Fruit fly (Drosophila melanogaster): ENCODE measurements around the gene Mps1.

The Mps1 gene

DNA sequence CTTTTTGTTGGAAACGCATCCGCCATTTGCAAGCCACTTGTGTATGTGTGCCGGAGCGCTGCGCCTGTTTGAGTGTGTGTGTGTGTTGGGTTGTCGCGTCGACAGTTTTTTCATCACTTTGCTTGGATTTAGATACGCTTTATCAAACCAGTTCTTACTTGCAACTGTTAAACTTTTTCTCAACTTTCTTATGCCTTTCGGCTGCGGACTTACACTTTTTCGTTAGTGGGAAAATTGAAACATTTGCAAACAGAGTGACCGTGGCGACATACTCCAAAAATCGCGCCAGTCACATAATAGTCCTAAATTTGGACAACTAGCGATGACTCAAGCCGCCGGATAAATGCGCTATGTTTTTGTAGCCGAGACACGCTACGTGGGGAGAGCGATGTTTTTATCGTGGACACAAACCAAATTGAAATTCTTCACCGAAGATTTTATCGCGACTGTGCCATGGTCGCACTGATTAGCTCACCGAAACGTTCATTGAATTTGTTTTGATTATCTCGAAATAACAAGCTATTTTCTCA, 11.2 kb downstream of the Mps1 start, which contains the start of the genes alt and CG7655 (continued):
- TF ChIP-seq sc (optimal IDR thresholded peaks at IDR 0.05) (no peak), sc (GFP tag; optimal IDR thresholded peaks at IDR 0.05) (no peak), Xrp1 (GFP tag; IDR thresholded peaks at IDR 0.05) (no peak), Dad (GFP tag; optimal IDR thresholded peaks at IDR 0.05) (peak; percentile 31), Atf3 (GFP tag; optimal IDR thresholded peaks at IDR 0.05) (peak; percentile 88), CG2116 (GFP tag; optimal IDR thresholded peaks at IDR 0.05) (peak; percentile 66), bigmax (GFP tag; optimal IDR thresholded peaks at IDR 0.05) (no peak), C15 (GFP tag; IDR thresholded peaks at IDR 0.05) (no peak), Atf-2 (GFP tag; optimal IDR thresholded peaks at IDR 0.05) (no peak), Sox100B (GFP tag; optimal IDR thresholded peaks at IDR 0.05) (no peak), CG4282 (GFP tag; optimal IDR thresholded peaks at IDR 0.05) (peak; percentile 25), HLH4C (GFP tag; IDR thresholded peaks at IDR 0.05; ENCODE audit: partially characterized antibody) (no peak), chm (GFP tag; IDR thresholded peaks at IDR 0.05) (no peak), CG9817 (tag; optimal IDR thresholded peaks at IDR 0.05) (no peak), Ptx1 (GFP tag; IDR thresholded peaks at IDR 0.05) (no peak), Max (GFP tag; optimal IDR thresholded peaks at IDR 0.05) (no peak), CG4404 (GFP tag; IDR thresholded peaks at IDR 0.05) (no peak), schlank (tag; optimal IDR thresholded peaks at IDR 0.05) (no peak), CG18476 (GFP tag; optimal IDR thresholded peaks at IDR 0.05) (no peak), kni (GFP tag; optimal IDR thresholded peaks at IDR 0.05) (no peak), nau (GFP tag; optimal IDR thresholded peaks at IDR 0.05) (no peak), amos (GFP tag; IDR thresholded peaks at IDR 0.05; ENCODE audit: partially characterized antibody) (no peak), CG12659 (GFP tag; optimal IDR thresholded peaks at IDR 0.05) (peak; percentile 88), Usf (GFP tag; optimal IDR thresholded peaks at IDR 0.05) (no peak), dmrt11E (tag; optimal IDR thresholded peaks at IDR 0.05) (no peak), CG14965 (GFP tag; optimal IDR thresholded peaks at IDR 0.05; ENCODE audit: borderline replicate concordance) (no peak), Doc3 (GFP tag; IDR thresholded peaks at IDR 0.05; ENCODE audit: partially characterized antibody) (no peak), vvl (GFP tag; IDR thresholded peaks at IDR 0.05) (no peak), CG8765 (GFP tag; IDR thresholded peaks at IDR 0.05) (no peak), Hr3 (GFP tag; optimal IDR thresholded peaks at IDR 0.05) (no peak), CG31365 (tag; optimal IDR thresholded peaks at IDR 0.05) (no peak), CG9609 (GFP tag; optimal IDR thresholded peaks at IDR 0.05) (peak; percentile 24), kah (GFP tag; optimal IDR thresholded peaks at IDR 0.05) (no peak), CG8281 (tag; optimal IDR thresholded peaks at IDR 0.05) (no peak), grau (tag; optimal IDR thresholded peaks at IDR 0.05) (peak; percentile 29), CG13424 (tag; optimal IDR thresholded peaks at IDR 0.05) (peak; percentile 45), CG3407 (GFP tag; optimal IDR thresholded peaks at IDR 0.05) (no peak), CG6854 (GFP tag; optimal IDR thresholded peaks at IDR 0.05) (no peak), CG1529 (GFP tag; optimal IDR thresholded peaks at IDR 0.05) (no peak), twi (tag; optimal IDR thresholded peaks at IDR 0.05) (peak; percentile 3), CG10209 (GFP tag; optimal IDR thresholded peaks at IDR 0.05) (no peak), CG15269 (tag; optimal IDR thresholded peaks at IDR 0.05) (no peak), YL-1 (GFP tag; optimal IDR thresholded peaks at IDR 0.05) (peak; percentile 61), CG32772 (GFP tag; IDR thresholded peaks at IDR 0.05) (no peak), gro (GFP tag; optimal IDR thresholded peaks at IDR 0.05) (peak; percentile 51), CG3163 (GFP tag; optimal IDR thresholded peaks at IDR 0.05) (peak; percentile 1), onecut (GFP tag; IDR thresholded peaks at IDR 0.05) (no peak), fd64A (GFP tag; optimal IDR thresholded peaks at IDR 0.05) (no peak), TFAM (GFP tag; optimal IDR thresholded peaks at IDR 0.05) (no peak), BtbVII (GFP tag; optimal IDR thresholded peaks at IDR 0.05) (no peak), Drgx (GFP tag; IDR thresholded peaks at IDR 0.05) (no peak)
